Fruit fly (Drosophila melanogaster): ENCODE results near the gene PolG1.
A peak's percentile ranks its signal among the peaks of the same experiment; 100 is the strongest.

The PolG1 gene

dm6 chr2L:13835002-13835910 lies 7.7 kb upstream of the PolG1 start, which contains the start of the genes mRpS23 and CenG1A (continued):
- peak; percentile 100 for TF ChIP-seq pum (GFP tag; optimal IDR thresholded peaks at IDR 0.05)
- TF ChIP-seq ro (GFP tag; IDR thresholded peaks at IDR 0.05) = peak; percentile 99
- peak; percentile 97 for TF ChIP-seq CG10274 (GFP tag; optimal IDR thresholded peaks at IDR 0.05)
- peak; percentile 100 for TF ChIP-seq CG4854 (GFP tag; optimal IDR thresholded peaks at IDR 0.05)
- TF ChIP-seq Max (GFP tag; optimal IDR thresholded peaks at IDR 0.05) = peak; percentile 100
- TF ChIP-seq zen2 (GFP tag; IDR thresholded peaks at IDR 0.05; ENCODE audit: partially characterized antibody) = no peak; the same call in 2 of the 3 replicates
- TF ChIP-seq CrebB (tag; optimal IDR thresholded peaks at IDR 0.05) = peak; percentile 100
- peak; percentile 99 for TF ChIP-seq CG11085 (GFP tag; IDR thresholded peaks at IDR 0.05)
- peak; percentile 97 for TF ChIP-seq CG31365 (tag; optimal IDR thresholded peaks at IDR 0.05)
- TF ChIP-seq HLH3B (GFP tag; IDR thresholded peaks at IDR 0.05) = peak; percentile 100
- peak; percentile 83 for TF ChIP-seq Sry-β (GFP tag; optimal IDR thresholded peaks at IDR 0.05)
- TF ChIP-seq CG1024 (GFP tag; IDR thresholded peaks at IDR 0.05) = peak; percentile 99
- TF ChIP-seq mam (GFP tag; optimal IDR thresholded peaks at IDR 0.05) = peak; percentile 100
- TF ChIP-seq YL-1 (GFP tag; optimal IDR thresholded peaks at IDR 0.05) = peak; percentile 99
- peak; percentile 100 for TF ChIP-seq sens (GFP tag)
- TF ChIP-seq Spps (tag; optimal IDR thresholded peaks at IDR 0.05) = peak; percentile 99
- peak; percentile 100 for TF ChIP-seq CG8944 (GFP tag; optimal IDR thresholded peaks at IDR 0.05)
- TF ChIP-seq Sin3A (optimal IDR thresholded peaks at IDR 0.05) = peak; percentile 55
- peak; percentile 99 for TF ChIP-seq onecut (GFP tag; IDR thresholded peaks at IDR 0.05)
- peak; percentile 99 for TF ChIP-seq CG10543 (GFP tag; optimal IDR thresholded peaks at IDR 0.05)
- peak; percentile 99 for TF ChIP-seq kah (GFP tag; optimal IDR thresholded peaks at IDR 0.05)
- TF ChIP-seq CG15601 (tag; optimal IDR thresholded peaks at IDR 0.05) = peak; percentile 99
- peak; percentile 100 for TF ChIP-seq sisA (GFP tag; IDR thresholded peaks at IDR 0.05)
- TF ChIP-seq rib (GFP tag; IDR thresholded peaks at IDR 0.05) = peak; percentile 100
- peak; percentile 100 for TF ChIP-seq nmo (GFP tag; optimal IDR thresholded peaks at IDR 0.05)
- no peak for TF ChIP-seq usp (GFP tag; optimal IDR thresholded peaks at IDR 0.05)
- TF ChIP-seq Stat92E (GFP tag; optimal IDR thresholded peaks at IDR 0.05) = peak in 1 of 3 experiments; percentile 99
- peak; percentile 99 for TF ChIP-seq CG3838 (GFP tag; optimal IDR thresholded peaks at IDR 0.05)
- TF ChIP-seq CG12659 (GFP tag; optimal IDR thresholded peaks at IDR 0.05) = peak; percentile 100
- peak; percentile 100 for TF ChIP-seq Mrtf (GFP tag; IDR thresholded peaks at IDR 0.05)
- peak; percentile 99 for TF ChIP-seq gt (GFP tag; IDR thresholded peaks at IDR 0.05)
- TF ChIP-seq CG30431 (GFP tag; optimal IDR thresholded peaks at IDR 0.05) = peak; percentile 99
- TF ChIP-seq CG3281 (GFP tag; optimal IDR thresholded peaks at IDR 0.05) = peak; percentile 100
- peak; percentile 99 for TF ChIP-seq CG12155 (GFP tag; optimal IDR thresholded peaks at IDR 0.05)
- TF ChIP-seq HLH54F (GFP tag; optimal IDR thresholded peaks at IDR 0.05) = peak; percentile 100
- TF ChIP-seq stc (GFP tag; IDR thresholded peaks at IDR 0.05) = peak; percentile 100

dm6 chr2L:13833058-13833457 lies 5.5 kb upstream of the PolG1 start, which contains the start of the genes GatC, PolG2 and Polr2C:
Gene GatC (minus strand): TSS chr2L:13833105.
Gene PolG2 (minus strand): TSS chr2L:13833105.
Gene Polr2C (plus strand): TSS chr2L:13833337.
- TF ChIP-seq ato (GFP tag; IDR thresholded peaks at IDR 0.05; ENCODE audit: partially characterized antibody) (peak; percentile 87), fd102C (GFP tag; optimal IDR thresholded peaks at IDR 0.05) (no peak), CG4424 (GFP tag; optimal IDR thresholded peaks at IDR 0.05) (peak; percentile 6), ATbp (GFP tag; optimal IDR thresholded peaks at IDR 0.05) (no peak), abd-A (tag; optimal IDR thresholded peaks at IDR 0.05) (no peak), CG30431 (GFP tag; optimal IDR thresholded peaks at IDR 0.05) (no peak), Deaf1 (tag; optimal IDR thresholded peaks at IDR 0.05) (no peak), Doc2 (GFP tag; IDR thresholded peaks at IDR 0.05) (no peak), knrl (GFP tag; IDR thresholded peaks at IDR 0.05; ENCODE audit: partially characterized antibody) (peak; percentile 81), CG32772 (GFP tag; IDR thresholded peaks at IDR 0.05) (no peak), D19B (GFP tag; optimal IDR thresholded peaks at IDR 0.05) (no peak), CG1602 (GFP tag; optimal IDR thresholded peaks at IDR 0.05) (peak; percentile 15), CG17829 (tag; optimal IDR thresholded peaks at IDR 0.05) (peak; percentile 53), chinmo (GFP tag; IDR thresholded peaks at IDR 0.05; ENCODE audit: partially characterized antibody) (peak; percentile 84), gfzf (GFP tag; optimal IDR thresholded peaks at IDR 0.05) (peak; percentile 52), org-1 (GFP tag; optimal IDR thresholded peaks at IDR 0.05) (no peak)

Measured in whole organism, embryonic.